Fruit fly (Drosophila melanogaster): ENCODE results near the gene cal1.

Gene cal1

dm6 chr3R:17053415-17054177, 34.5 kb upstream of the cal1 start, which contains the start of gene Dad (continued):
- TF ChIP-seq Sox100B (GFP tag; optimal IDR thresholded peaks at IDR 0.05) (no peak), CG11696 (GFP tag; IDR thresholded peaks at IDR 0.05) (no peak), CG11560 (tag; IDR thresholded peaks at IDR 0.05) (no peak), CG12942 (GFP tag; optimal IDR thresholded peaks at IDR 0.05) (no peak), CG34376 (GFP tag; optimal IDR thresholded peaks at IDR 0.05) (peak; percentile 51), CG4820 (GFP tag; optimal IDR thresholded peaks at IDR 0.05) (no peak), CG6765 (GFP tag; optimal IDR thresholded peaks at IDR 0.05) (peak; percentile 45), ewg (GFP tag; optimal IDR thresholded peaks at IDR 0.05) (peak; percentile 99), CG32772 (GFP tag; IDR thresholded peaks at IDR 0.05) (no peak), CG8944 (GFP tag; optimal IDR thresholded peaks at IDR 0.05) (no peak), disco-r (GFP tag; optimal IDR thresholded peaks at IDR 0.05) (no peak), Lhr (GFP tag; optimal IDR thresholded peaks at IDR 0.05) (no peak), CG9797 (GFP tag; optimal IDR thresholded peaks at IDR 0.05) (no peak), CG13894 (tag; optimal IDR thresholded peaks at IDR 0.05) (peak; percentile 10), CG13287 (GFP tag; IDR thresholded peaks at IDR 0.05; ENCODE audit: partially characterized antibody) (peak; percentile 25; the same call in 1 of the 2 replicates), tap (tag; optimal IDR thresholded peaks at IDR 0.05) (no peak), unc-4 (GFP tag; IDR thresholded peaks at IDR 0.05; ENCODE audit: partially characterized antibody) (no peak; the same call in 1 of the 2 replicates), sens (GFP tag) (peak; percentile 88), CG31365 (tag; optimal IDR thresholded peaks at IDR 0.05) (peak; percentile 36), CG9876 (GFP tag; optimal IDR thresholded peaks at IDR 0.05) (no peak), CG4730 (GFP tag; IDR thresholded peaks at IDR 0.05) (no peak), grau (tag; optimal IDR thresholded peaks at IDR 0.05) (no peak), MESR4 (GFP tag; optimal IDR thresholded peaks at IDR 0.05) (no peak), CG9932 (GFP tag; IDR thresholded peaks at IDR 0.05) (no peak), E2f1 (GFP tag; IDR thresholded peaks at IDR 0.05) (no peak), Trl (optimal IDR thresholded peaks at IDR 0.05) (peak; percentile 99 to 100), Trl (GFP tag; optimal IDR thresholded peaks at IDR 0.05) (peak; percentile 77), mirr (GFP tag; optimal IDR thresholded peaks at IDR 0.05) (peak; percentile 3), pzg (GFP tag; optimal IDR thresholded peaks at IDR 0.05) (peak; percentile 44), CG12769 (tag; optimal IDR thresholded peaks at IDR 0.05) (peak; percentile 51), Atf3 (GFP tag; optimal IDR thresholded peaks at IDR 0.05) (no peak), CG17359 (tag; optimal IDR thresholded peaks at IDR 0.05) (peak; percentile 20), sug (tag; optimal IDR thresholded peaks at IDR 0.05) (no peak), CG9215 (GFP tag; IDR thresholded peaks at IDR 0.05) (peak; percentile 98), Doc2 (GFP tag; IDR thresholded peaks at IDR 0.05) (no peak), sna (GFP tag; IDR thresholded peaks at IDR 0.05; ENCODE audit: partially characterized antibody) (0 out of 2 replicates have a peak, but pooled peaks have one; percentile 24), hkb (optimal IDR thresholded peaks at IDR 0.05) (no peak), hkb (GFP tag; IDR thresholded peaks at IDR 0.05) (peak; percentile 29; the same call in 1 of the 2 replicates), pan (optimal IDR thresholded peaks at IDR 0.05) (no peak), pan (GFP tag; optimal IDR thresholded peaks at IDR 0.05 in 1 of 2, IDR thresholded peaks at IDR 0.05 in 1 of 2) (no peak), CG30403 (GFP tag; optimal IDR thresholded peaks at IDR 0.05) (no peak), CG10209 (GFP tag; optimal IDR thresholded peaks at IDR 0.05) (no peak), E2f2 (GFP tag; IDR thresholded peaks at IDR 0.05) (peak; percentile 91), dmrt99B (tag; optimal IDR thresholded peaks at IDR 0.05) (peak; percentile 19), CG8089 (GFP tag; optimal IDR thresholded peaks at IDR 0.05) (no peak), Scr (GFP tag; IDR thresholded peaks at IDR 0.05; ENCODE audit: partially characterized antibody) (0 out of 2 replicates have a peak, but pooled peaks have one; percentile 38), Meics (GFP tag; optimal IDR thresholded peaks at IDR 0.05) (no peak), Lpt (GFP tag; optimal IDR thresholded peaks at IDR 0.05) (no peak), so (GFP tag; IDR thresholded peaks at IDR 0.05) (0 out of 3 replicates have a peak, but pooled peaks have one; percentile 13), tin (GFP tag; optimal IDR thresholded peaks at IDR 0.05) (no peak), dysf (GFP tag; IDR thresholded peaks at IDR 0.05) (no peak)

Measured in whole organism, embryonic.